Worm (Caenorhabditis elegans) whole organism, early embryonic: Measurements from ENCODE around the gene C53A5.9.

ENCODE experiments used
- B0310.2 ChIP-seq: sonication (generic microtip); optimal IDR thresholded peaks from 2 replicates; lab custom pipeline; 2016; ENCODE audit warnings: mild to moderate bottlenecking, missing genetic modification characterization, missing compliant biosample characterization
- F13C5.2 ChIP-seq: sonication (generic microtip); optimal IDR thresholded peaks from 2 replicates; lab custom pipeline; 2017; ENCODE audit warnings: mild to moderate bottlenecking, missing genetic modification characterization, inconsistent platforms, missing compliant biosample characterization
- aly-1 ChIP-seq: sonication (generic microtip); optimal IDR thresholded peaks from 2 replicates; lab custom pipeline; 2016; ENCODE audit warnings: missing genetic modification characterization, missing compliant biosample characterization
- ama-1 ChIP-seq: fragments of 150-350 bp; optimal IDR thresholded peaks from 2 replicates; lab custom pipeline; 2014
- ceh-13 ChIP-seq: fragments of 200-800 bp; sonication (Bioruptor generic); optimal IDR thresholded peaks from 2 replicates; lab custom pipeline; 2018; ENCODE audit warnings: mild to moderate bottlenecking, missing genetic modification characterization, missing compliant biosample characterization
- ceh-36 ChIP-seq: sonication (generic microtip); optimal IDR thresholded peaks from 2 replicates; lab custom pipeline; 2016; ENCODE audit warnings: missing genetic modification characterization, inconsistent platforms, missing compliant biosample characterization
- ets-7 ChIP-seq: sonication (generic microtip); optimal IDR thresholded peaks from 2 replicates; lab custom pipeline; 2016; ENCODE audit warnings: missing genotype, missing genetic modification characterization, missing compliant biosample characterization
- flt-1 ChIP-seq: fragments of 200-800 bp; sonication (Bioruptor generic); IDR thresholded peaks from 2 replicates; pipeline ENCODE4 v1.3.6; 2022; ENCODE audit warnings: missing genetic modification characterization, missing compliant biosample characterization
- hmbx-1 ChIP-seq: sonication (generic microtip); optimal IDR thresholded peaks from 2 replicates; lab custom pipeline; 2016; ENCODE audit warnings: mild to moderate bottlenecking, missing genetic modification characterization, missing compliant biosample characterization
- hmg-4 ChIP-seq: fragments of 200-800 bp; sonication (Bioruptor generic); optimal IDR thresholded peaks from 2 replicates; lab custom pipeline; 2018; ENCODE audit warnings: mild to moderate bottlenecking, missing genetic modification characterization, missing compliant biosample characterization
- hnd-1 ChIP-seq: sonication (generic microtip); optimal IDR thresholded peaks from 2 replicates; lab custom pipeline; 2016; ENCODE audit warnings: missing genetic modification characterization, missing compliant biosample characterization
- pes-1 ChIP-seq: fragments of 200-800 bp; sonication (Bioruptor generic); IDR thresholded peaks from 2 replicates; pipeline ENCODE4 v1.3.6; 2022; ENCODE audit warnings: missing genetic modification reagents, missing genetic modification characterization, missing compliant biosample characterization
- scrt-1 ChIP-seq: fragments of 200-800 bp; sonication (Bioruptor generic); IDR thresholded peaks from 2 replicates; pipeline ENCODE4 v1.3.6; 2022; ENCODE audit warnings: missing genetic modification characterization, missing compliant biosample characterization
- sea-1 ChIP-seq: fragments of 200-800 bp; sonication (Bioruptor generic); conservative IDR thresholded peaks from 2 replicates; pipeline ENCODE4 v1.3.6; 2022; ENCODE audit warnings: missing genetic modification characterization, missing compliant biosample characterization
- tbx-11 ChIP-seq: fragments of 200-800 bp; sonication (Bioruptor generic); IDR thresholded peaks from 2 replicates; pipeline ENCODE4 v1.3.6; 2022; ENCODE audit warnings: missing genetic modification characterization, missing compliant biosample characterization
- tbx-37 ChIP-seq: fragments of 200-800 bp; sonication (Bioruptor generic); conservative IDR thresholded peaks from 2 replicates; pipeline ENCODE4 v1.3.6; 2022; ENCODE audit warnings: missing genetic modification reagents, missing genetic modification characterization, missing compliant biosample characterization
- tra-4 ChIP-seq: sonication (generic microtip); optimal IDR thresholded peaks from 2 replicates; lab custom pipeline; 2017; ENCODE audit warnings: missing genetic modification characterization, missing compliant biosample characterization

The C53A5.9 gene

ce11 chrV:14558757-14559156, at the start of gene C53A5.9:
C53A5.9 (minus strand) TSS chrV:14558857.
- TF ChIP-seq tbx-37 (GFP tag; lab: Robert Waterston, UW) (no peak), tra-4 (tag; lab: Kevin White, UChicago) (no peak), hmbx-1 (tag; lab: Kevin White, UChicago) (no peak), B0310.2 (tag; lab: Kevin White, UChicago) (no peak), pes-1 (GFP tag; lab: Robert Waterston, UW) (no peak), tbx-11 (GFP tag; lab: Robert Waterston, UW) (no peak), F13C5.2 (tag; lab: Kevin White, UChicago) (no peak), hnd-1 (no peak), hmg-4 (no peak)

- TF ChIP-seq F13C5.2 (tag; lab: Kevin White, UChicago): no peak
- TF ChIP-seq tbx-11 (GFP tag; lab: Robert Waterston, UW): no peak
- TF ChIP-seq sea-1 (GFP tag; lab: Robert Waterston, UW): no peak
- TF ChIP-seq scrt-1 (GFP tag; lab: Robert Waterston, UW): no peak
- no peak for TF ChIP-seq ama-1
- TF ChIP-seq ets-7: no peak
- no peak for TF ChIP-seq flt-1 (GFP tag; lab: Robert Waterston, UW)
- no peak for TF ChIP-seq ceh-13 (GFP tag; lab: Kevin White, UChicago)
- no peak for TF ChIP-seq hmg-4
- TF ChIP-seq aly-1: no peak
- TF ChIP-seq tra-4 (tag; lab: Kevin White, UChicago): no peak
- no peak for TF ChIP-seq pes-1 (GFP tag; lab: Robert Waterston, UW)
- no peak for TF ChIP-seq tbx-37 (GFP tag; lab: Robert Waterston, UW)
- no peak for TF ChIP-seq ceh-36 (tag; lab: Kevin White, UChicago)
- no peak for TF ChIP-seq hnd-1
- no peak for TF ChIP-seq hmbx-1 (tag; lab: Kevin White, UChicago)
- TF ChIP-seq B0310.2 (tag; lab: Kevin White, UChicago): no peak
Observed at ce11 chrV:14603755-14604154, 45.1 kb upstream of the C53A5.9 start.

ce11 chrV:14599972-14600371, 41.3 kb upstream of the C53A5.9 start, which contains the start of gene glb-22:
glb-22 (plus strand) TSS chrV:14600272.
- TF ChIP-seq ceh-36 (tag; lab: Kevin White, UChicago) (no peak), tbx-37 (GFP tag; lab: Robert Waterston, UW) (no peak), tbx-11 (GFP tag; lab: Robert Waterston, UW) (no peak), aly-1 (no peak), ama-1 (no peak)

ce11 chrV:14597681-14598184, 39.1 kb upstream of the C53A5.9 start, which contains the start of gene R11H6.2:
R11H6.2 (plus strand) TSS chrV:14598006.
- TF ChIP-seq ceh-13 (GFP tag; lab: Kevin White, UChicago): no peak
- no peak for TF ChIP-seq hnd-1
- TF ChIP-seq ets-7: no peak
- TF ChIP-seq flt-1 (GFP tag; lab: Robert Waterston, UW): no peak
- TF ChIP-seq tra-4 (tag; lab: Kevin White, UChicago): no peak
- no peak for TF ChIP-seq scrt-1 (GFP tag; lab: Robert Waterston, UW)
- TF ChIP-seq F13C5.2 (tag; lab: Kevin White, UChicago): no peak
- no peak for TF ChIP-seq hmg-4

- TF ChIP-seq pes-1 (GFP tag; lab: Robert Waterston, UW) (no peak), ama-1 (no peak), B0310.2 (tag; lab: Kevin White, UChicago) (no peak), tbx-37 (GFP tag; lab: Robert Waterston, UW) (no peak), scrt-1 (GFP tag; lab: Robert Waterston, UW) (no peak), ceh-13 (GFP tag; lab: Kevin White, UChicago) (no peak), tbx-11 (GFP tag; lab: Robert Waterston, UW) (no peak), tra-4 (tag; lab: Kevin White, UChicago) (no peak), hnd-1 (no peak), F13C5.2 (tag; lab: Kevin White, UChicago) (no peak), hmg-4 (no peak), sea-1 (GFP tag; lab: Robert Waterston, UW) (no peak), ceh-36 (tag; lab: Kevin White, UChicago) (no peak), aly-1 (no peak), ets-7 (no peak), flt-1 (GFP tag; lab: Robert Waterston, UW) (no peak)
Observed at ce11 chrV:14597005-14597680, 38.5 kb upstream of the C53A5.9 start, which contains the start of gene pes-9. pes-9 (minus strand) TSS chrV:14597034.

- TF ChIP-seq aly-1 (no peak), ets-7 (no peak), sea-1 (GFP tag; lab: Robert Waterston, UW) (no peak), ceh-13 (GFP tag; lab: Kevin White, UChicago) (no peak), tbx-37 (GFP tag; lab: Robert Waterston, UW) (no peak), ama-1 (no peak), hmg-4 (no peak), tbx-11 (GFP tag; lab: Robert Waterston, UW) (no peak), pes-1 (GFP tag; lab: Robert Waterston, UW) (no peak), B0310.2 (tag; lab: Kevin White, UChicago) (no peak), flt-1 (GFP tag; lab: Robert Waterston, UW) (no peak), scrt-1 (GFP tag; lab: Robert Waterston, UW) (no peak), tra-4 (tag; lab: Kevin White, UChicago) (no peak), F13C5.2 (tag; lab: Kevin White, UChicago) (no peak)
Observed at ce11 chrV:14595984-14596383, 37.3 kb upstream of the C53A5.9 start.

ce11 chrV:14594943-14595342, 36.3 kb upstream of the C53A5.9 start:
- no peak for TF ChIP-seq ama-1
- no peak for TF ChIP-seq B0310.2 (tag; lab: Kevin White, UChicago)
- no peak for TF ChIP-seq scrt-1 (GFP tag; lab: Robert Waterston, UW)
- no peak for TF ChIP-seq tbx-11 (GFP tag; lab: Robert Waterston, UW)
- no peak for TF ChIP-seq pes-1 (GFP tag; lab: Robert Waterston, UW)
- TF ChIP-seq tra-4 (tag; lab: Kevin White, UChicago): no peak
- no peak for TF ChIP-seq hmbx-1 (tag; lab: Kevin White, UChicago)
- TF ChIP-seq F13C5.2 (tag; lab: Kevin White, UChicago): no peak
- TF ChIP-seq ceh-13 (GFP tag; lab: Kevin White, UChicago): no peak
- TF ChIP-seq hmg-4: no peak
- no peak for TF ChIP-seq flt-1 (GFP tag; lab: Robert Waterston, UW)
- no peak for TF ChIP-seq ets-7
- no peak for TF ChIP-seq aly-1
- TF ChIP-seq hnd-1: no peak
- no peak for TF ChIP-seq tbx-37 (GFP tag; lab: Robert Waterston, UW)
- TF ChIP-seq ceh-36 (tag; lab: Kevin White, UChicago): no peak
